Fruit fly (Drosophila melanogaster): ENCODE results near the gene sws.
A peak's percentile ranks its signal among the peaks of the same experiment; 100 is the strongest.

DNA sequence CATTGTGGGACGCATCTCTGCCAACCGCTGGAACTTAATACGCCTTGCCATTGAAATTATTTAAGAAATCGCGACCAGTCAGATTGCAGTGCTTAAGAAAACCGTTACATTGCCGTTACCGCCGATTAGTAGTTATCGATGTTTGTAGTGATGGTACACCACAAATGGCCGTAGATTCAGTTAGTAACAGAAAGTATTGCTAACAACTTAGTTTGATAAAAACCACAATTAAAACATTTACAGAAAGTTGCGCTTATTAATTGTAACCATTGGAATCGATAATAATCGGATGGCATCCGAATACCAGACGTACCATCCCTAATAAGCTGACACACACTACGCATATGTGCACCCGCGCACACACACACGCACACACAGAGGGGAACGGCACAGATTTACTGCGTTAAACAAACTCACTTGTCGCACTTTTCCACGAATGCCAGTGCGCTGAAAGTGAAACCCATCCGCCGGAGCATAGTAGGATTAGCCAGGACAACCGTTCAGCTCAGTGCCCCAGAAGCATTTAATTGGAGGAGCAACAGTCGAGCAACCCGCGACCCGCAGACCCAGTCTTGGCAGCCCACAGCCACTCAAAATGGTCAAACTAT lies 47.9 kb downstream of the sws start, which contains the start of the genes hdm and Ykt6:
- TF ChIP-seq CTCF (optimal IDR thresholded peaks at IDR 0.05) (peak in 1 of 2 experiments; percentile 2), CG8478 (optimal IDR thresholded peaks at IDR 0.05) (no peak)
